Worm (Caenorhabditis elegans) whole organism, mixed stage, embryonic: ENCODE measurements around the gene shl-1.

Source experiments
- ceh-43 ChIP-seq: fragments of 200-800 bp; sonication (Bioruptor generic); optimal IDR thresholded peaks from 2 replicates; lab custom pipeline; 2018; ENCODE audit warnings: mild to moderate bottlenecking, missing genetic modification characterization, moderate library complexity, missing compliant biosample characterization
- cnd-1 ChIP-seq: fragments of 200-800 bp; sonication (Bioruptor generic); optimal IDR thresholded peaks from 2 replicates; lab custom pipeline; 2018; ENCODE audit warnings: mild to moderate bottlenecking, missing genetic modification characterization, missing compliant biosample characterization
- elt-3 ChIP-seq: fragments of 150-350 bp; optimal IDR thresholded peaks from 2 replicates; lab custom pipeline; 2014; ENCODE audit warnings: missing biosample characterization, missing genetic modification characterization
- hlh-1 ChIP-seq: fragments of 150-350 bp; optimal IDR thresholded peaks from 2 replicates; lab custom pipeline; 2014; ENCODE audit warnings: missing biosample characterization, missing genetic modification reagents, missing genetic modification characterization
- lin-13 ChIP-seq: fragments of 150-350 bp; optimal IDR thresholded peaks from 2 replicates; lab custom pipeline; 2014; ENCODE audit warnings: missing biosample characterization, missing genetic modification characterization
- lsy-2 ChIP-seq: fragments of 150-350 bp; optimal IDR thresholded peaks from 2 replicates; lab custom pipeline; 2014; ENCODE audit warnings: missing biosample characterization, missing genetic modification characterization
- mab-5 ChIP-seq: fragments of 150-350 bp; optimal IDR thresholded peaks from 2 replicates; lab custom pipeline; 2014; ENCODE audit warnings: missing biosample characterization, missing genetic modification characterization
- nhr-12 ChIP-seq: fragments of 150-350 bp; optimal IDR thresholded peaks from 2 replicates; lab custom pipeline; 2014; ENCODE audit warnings: missing biosample characterization, missing genetic modification characterization
- nhr-237 ChIP-seq: fragments of 150-350 bp; optimal IDR thresholded peaks from 2 replicates; lab custom pipeline; 2014; ENCODE audit warnings: missing biosample characterization, missing genetic modification characterization
- pha-4 ChIP-seq: fragments of 150-350 bp; optimal IDR thresholded peaks from 2 replicates; lab custom pipeline; 2018; ENCODE audit warnings: missing biosample characterization, missing genetic modification reagents, missing genetic modification characterization
- sptf-1 ChIP-seq: sonication (generic microtip); optimal IDR thresholded peaks from 2 replicates; lab custom pipeline; 2017; ENCODE audit warnings: mild to moderate bottlenecking, missing genetic modification characterization, moderate library complexity, missing compliant biosample characterization
- unc-39 ChIP-seq: fragments of 150-350 bp; optimal IDR thresholded peaks from 2 replicates; lab custom pipeline; 2014; ENCODE audit warnings: missing biosample characterization, missing genetic modification characterization

- TF ChIP-seq elt-3 (tag; lab: Kevin White, UChicago): no peak
- no peak for TF ChIP-seq mab-5 (tag; lab: Kevin White, UChicago)
- no peak for TF ChIP-seq sptf-1 (tag; lab: Kevin White, UChicago)
- TF ChIP-seq pha-4 (tag; lab: Kevin White, UChicago): no peak
- no peak for TF ChIP-seq hlh-1 (tag; lab: Kevin White, UChicago)
- no peak for TF ChIP-seq cnd-1 (tag; lab: Kevin White, UChicago)
- no peak for TF ChIP-seq ceh-43 (GFP tag; lab: Kevin White, UChicago)
- no peak for TF ChIP-seq nhr-237 (tag; lab: Kevin White, UChicago)
- no peak for TF ChIP-seq unc-39
- no peak for TF ChIP-seq lin-13 (tag; lab: Kevin White, UChicago)
- TF ChIP-seq nhr-12 (tag; lab: Kevin White, UChicago): no peak
- no peak for TF ChIP-seq lsy-2 (tag; lab: Kevin White, UChicago)
These were observed 47.7 kb upstream of the shl-1 start, which contains the start of gene acp-7 for ce11 chrIV:6431582-6431981.
